Fruit fly (Drosophila melanogaster) whole organism, embryonic: ENCODE results near the gene CG10996.

Source experiments
- Aef1 ChIP-seq: fragments of 200-800 bp; sonication (Bioruptor generic); IDR thresholded peaks from 3 replicates; pipeline ENCODE4 v1.3.6; 2022; ENCODE audit warnings: missing biosample characterization, missing genetic modification characterization
- Antp ChIP-seq: fragments of 200-800 bp; sonication (Bioruptor generic); optimal IDR thresholded peaks from 3 replicates; lab custom pipeline; 2016; ENCODE audit warnings: missing biosample characterization, missing genetic modification characterization
- Blimp-1 ChIP-seq: fragments of 200-800 bp; sonication (Bioruptor generic); optimal IDR thresholded peaks from 3 replicates; lab custom pipeline; 2018; ENCODE audit warnings: missing biosample characterization, missing genetic modification characterization, mild to moderate bottlenecking, moderate library complexity, missing genetic modification reagents
- CG10147 ChIP-seq: fragments of 200-800 bp; sonication (Bioruptor generic); optimal IDR thresholded peaks from 2 replicates; lab custom pipeline; 2019; ENCODE audit warnings: missing biosample characterization, mild to moderate bottlenecking, missing genetic modification characterization, moderate library complexity
- CG10209 ChIP-seq: fragments of 200-800 bp; sonication (Bioruptor generic); optimal IDR thresholded peaks from 3 replicates; lab custom pipeline; 2017; ENCODE audit warnings: missing biosample characterization, mild to moderate bottlenecking, missing genetic modification characterization, missing genetic modification reagents
- CG10274 ChIP-seq: fragments of 200-800 bp; sonication (Bioruptor generic); optimal IDR thresholded peaks from 3 replicates; lab custom pipeline; 2017; ENCODE audit warnings: missing biosample characterization, mild to moderate bottlenecking, missing genetic modification characterization
- CG10959 ChIP-seq: fragments of 200-800 bp; sonication (Bioruptor generic); IDR thresholded peaks from 2 replicates; pipeline ENCODE4 v1.3.6; 2022; ENCODE audit warnings: missing biosample characterization, missing genetic modification characterization
- CG10979 ChIP-seq: fragments of 200-800 bp; sonication (Bioruptor generic); optimal IDR thresholded peaks from 2 replicates; lab custom pipeline; 2018; ENCODE audit warnings: missing biosample characterization, mild to moderate bottlenecking, missing genetic modification characterization, moderate library complexity
- CG11696 ChIP-seq: fragments of 200-800 bp; sonication (Bioruptor generic); IDR thresholded peaks from 2 replicates; pipeline ENCODE4 v1.3.6; 2022; ENCODE audit warnings: missing biosample characterization, missing genetic modification characterization
- CG12155 ChIP-seq: fragments of 200-800 bp; sonication (Bioruptor generic); optimal IDR thresholded peaks from 3 replicates; lab custom pipeline; 2016; ENCODE audit warnings: missing biosample characterization, missing genetic modification characterization
- CG12299 ChIP-seq: fragments of 200-800 bp; sonication (Bioruptor generic); optimal IDR thresholded peaks from 2 replicates; lab custom pipeline; 2018; ENCODE audit warnings: missing biosample characterization, mild to moderate bottlenecking, missing genetic modification characterization
- CG12744 ChIP-seq: fragments of 200-800 bp; sonication (Bioruptor generic); optimal IDR thresholded peaks from 2 replicates; lab custom pipeline; 2016; ENCODE audit warnings: missing biosample characterization, missing genetic modification characterization
- CG14050 ChIP-seq: fragments of 200-800 bp; sonication (Bioruptor generic); IDR thresholded peaks from 3 replicates; pipeline ENCODE4 v1.3.6; 2022; ENCODE audit warnings: missing biosample characterization, missing genetic modification characterization
- CG14441 ChIP-seq: fragments of 200-800 bp; sonication (Bioruptor generic); IDR thresholded peaks from 2 replicates; pipeline ENCODE4 v1.3.6; 2022; ENCODE audit warnings: missing biosample characterization, missing genetic modification characterization
- CG15696 ChIP-seq: fragments of 200-800 bp; sonication (Bioruptor generic); optimal IDR thresholded peaks from 2 replicates; lab custom pipeline; 2019; ENCODE audit warnings: missing biosample characterization, mild to moderate bottlenecking, missing genetic modification characterization, moderate library complexity
- CG16815 ChIP-seq: fragments of 200-800 bp; sonication (Bioruptor generic); optimal IDR thresholded peaks from 3 replicates; lab custom pipeline; 2017; ENCODE audit warnings: missing biosample characterization, mild to moderate bottlenecking, missing genetic modification characterization
- CG2120 ChIP-seq: fragments of 200-800 bp; sonication (Bioruptor generic); optimal IDR thresholded peaks from 3 replicates; lab custom pipeline; 2016; ENCODE audit warnings: missing biosample characterization, missing genetic modification characterization
- CG30403 ChIP-seq: fragments of 200-800 bp; sonication (Bioruptor generic); optimal IDR thresholded peaks from 3 replicates; lab custom pipeline; 2016; ENCODE audit warnings: missing biosample characterization, missing genetic modification characterization
- CG34224 ChIP-seq: fragments of 200-800 bp; sonication (Bioruptor generic); IDR thresholded peaks from 3 replicates; pipeline ENCODE4 v1.3.6; 2022; ENCODE audit warnings: missing biosample characterization, missing genetic modification characterization; ENCODE audit not compliant: partially characterized antibody
- CG4707 ChIP-seq: fragments of 200-800 bp; sonication (Bioruptor generic); optimal IDR thresholded peaks from 2 replicates; lab custom pipeline; 2018; ENCODE audit warnings: missing biosample characterization, mild to moderate bottlenecking, missing genetic modification characterization, moderate library complexity
- CG6254 ChIP-seq: fragments of 200-800 bp; sonication (Bioruptor generic); optimal IDR thresholded peaks from 3 replicates; lab custom pipeline; 2017; ENCODE audit warnings: mild to moderate bottlenecking, missing biosample characterization, missing genetic modification reagents, missing genetic modification characterization
- CG6683 ChIP-seq: fragments of 200-800 bp; sonication (Bioruptor generic); optimal IDR thresholded peaks from 2 replicates; lab custom pipeline; 2017; ENCODE audit warnings: missing biosample characterization, mild to moderate bottlenecking, missing genetic modification characterization, missing genetic modification reagents
- CG6854 ChIP-seq: fragments of 200-800 bp; sonication (Bioruptor generic); optimal IDR thresholded peaks from 3 replicates; lab custom pipeline; 2017; ENCODE audit warnings: missing biosample characterization, mild to moderate bottlenecking, missing genetic modification characterization
- CG7372 ChIP-seq: fragments of 200-800 bp; sonication (Bioruptor generic); IDR thresholded peaks from 2 replicates; pipeline ENCODE4 v1.3.6; 2022; ENCODE audit warnings: missing biosample characterization, missing genetic modification characterization
- CG7556 ChIP-seq: fragments of 200-800 bp; sonication (Bioruptor generic); optimal IDR thresholded peaks from 2 replicates; lab custom pipeline; 2017; ENCODE audit warnings: missing biosample characterization, mild to moderate bottlenecking, missing genetic modification characterization
- Dll ChIP-seq: fragments of 200-800 bp; sonication (Bioruptor generic); IDR thresholded peaks from 4 replicates; pipeline ENCODE4 v1.3.6; 2022; ENCODE audit warnings: missing biosample characterization, missing genetic modification characterization; ENCODE audit not compliant: partially characterized antibody
- Drgx ChIP-seq: fragments of 200-800 bp; sonication (Bioruptor generic); IDR thresholded peaks from 2 replicates; pipeline ENCODE4 v1.3.6; 2022; ENCODE audit warnings: missing biosample characterization, missing genetic modification characterization
- HLH4C ChIP-seq: fragments of 200-800 bp; sonication (Bioruptor generic); IDR thresholded peaks from 3 replicates; pipeline ENCODE4 v1.3.6; 2022; ENCODE audit warnings: missing biosample characterization, missing genetic modification characterization; ENCODE audit not compliant: partially characterized antibody
- Hmr ChIP-seq: fragments of 200-800 bp; sonication (Bioruptor generic); optimal IDR thresholded peaks from 3 replicates; lab custom pipeline; 2017; ENCODE audit warnings: mild to moderate bottlenecking, missing biosample characterization, missing genetic modification reagents, missing genetic modification characterization
- Lim3 ChIP-seq: fragments of 200-800 bp; sonication (Bioruptor generic); IDR thresholded peaks from 2 replicates; pipeline ENCODE4 v1.3.6; 2022; ENCODE audit warnings: missing biosample characterization, missing genetic modification characterization
- MESR4 ChIP-seq: fragments of 200-800 bp; sonication (Bioruptor generic); optimal IDR thresholded peaks from 2 replicates; lab custom pipeline; 2018; ENCODE audit warnings: missing biosample characterization, mild to moderate bottlenecking, missing genetic modification characterization, moderate library complexity
- Mad ChIP-seq: fragments of 200-800 bp; sonication (Bioruptor generic); optimal IDR thresholded peaks from 2 replicates; lab custom pipeline; 2016; ENCODE audit warnings: missing biosample characterization, missing genetic modification characterization
- Oaz ChIP-seq: fragments of 200-800 bp; sonication (Bioruptor generic); IDR thresholded peaks from 2 replicates; pipeline ENCODE4 v1.3.6; 2022; ENCODE audit warnings: missing biosample characterization, missing genetic modification characterization
- Oli ChIP-seq: fragments of 200-800 bp; sonication (Bioruptor generic); optimal IDR thresholded peaks from 2 replicates; lab custom pipeline; 2018; ENCODE audit warnings: missing biosample characterization, mild to moderate bottlenecking, missing genetic modification characterization, moderate library complexity
- Optix ChIP-seq: fragments of 200-800 bp; sonication (Bioruptor generic); IDR thresholded peaks from 3 replicates; pipeline ENCODE4 v1.3.6; 2022; ENCODE audit warnings: missing biosample characterization, missing genetic modification characterization
- Sry-δ ChIP-seq: fragments of 200-800 bp; sonication (Bioruptor generic); optimal IDR thresholded peaks from 2 replicates; lab custom pipeline; 2016; ENCODE audit warnings: missing biosample characterization, missing genetic modification characterization
- TFAM ChIP-seq: fragments of 200-800 bp; sonication (Bioruptor generic); optimal IDR thresholded peaks from 2 replicates; lab custom pipeline; 2017; ENCODE audit warnings: missing biosample characterization, missing genetic modification characterization, inconsistent platforms
- crp ChIP-seq, 2 experiments: fragments of 200-800 bp; sonication (Bioruptor generic); optimal IDR thresholded peaks; 2 replicates in 1 of 2; 3 replicates in 1 of 2; lab custom pipeline; 2017; ENCODE audit warnings: missing biosample characterization in 2 of 2, missing genetic modification characterization in 2 of 2, mild to moderate bottlenecking in 1 of 2, moderate library complexity in 1 of 2
- en ChIP-seq: fragments of 200-800 bp; sonication (Bioruptor generic); optimal IDR thresholded peaks from 2 replicates; lab custom pipeline; 2016; ENCODE audit warnings: missing biosample characterization, missing genetic modification characterization
- grn ChIP-seq: fragments of 200-800 bp; sonication (Bioruptor generic); optimal IDR thresholded peaks from 3 replicates; lab custom pipeline; 2017; ENCODE audit warnings: missing biosample characterization, missing genetic modification characterization
- gt ChIP-seq: fragments of 200-800 bp; sonication (Bioruptor generic); IDR thresholded peaks from 2 replicates; pipeline ENCODE4 v1.3.6; 2022; ENCODE audit warnings: missing biosample characterization, missing genetic modification characterization
- ham ChIP-seq: fragments of 200-800 bp; sonication (Bioruptor generic); IDR thresholded peaks from 2 replicates; pipeline ENCODE4 v1.3.6; 2022; ENCODE audit warnings: missing biosample characterization, missing genetic modification characterization
- hbn ChIP-seq: fragments of 200-800 bp; sonication (Bioruptor generic); IDR thresholded peaks from 2 replicates; pipeline ENCODE4 v1.3.6; 2022; ENCODE audit warnings: missing biosample characterization, missing genetic modification characterization; ENCODE audit not compliant: partially characterized antibody
- insv ChIP-seq, 2 experiments: fragments of 200-800 bp; sonication (Bioruptor generic); optimal IDR thresholded peaks; 3 replicates each; lab custom pipeline; 2016 to 2018; ENCODE audit warnings: missing biosample characterization in 2 of 2, missing genetic modification characterization in 2 of 2
- pan ChIP-seq, 4 experiments: fragments of >200 bp in 3 of 4; fragments of 200-800 bp in 1 of 4; sonication (Bioruptor generic) in 1 of 4; optimal IDR thresholded peaks in 3 of 4; IDR thresholded peaks in 1 of 4; 2 replicates each; pipeline versions ENCODE4 v1.3.6 to Lab custom; 2017 to 2022; ENCODE audit warnings: missing biosample characterization in 2 of 4, missing genetic modification characterization in 2 of 4, mixed read lengths in 1 of 4
- pb ChIP-seq: fragments of 200-800 bp; sonication (Bioruptor generic); optimal IDR thresholded peaks from 3 replicates; lab custom pipeline; 2016; ENCODE audit warnings: missing biosample characterization, missing genetic modification characterization
- shn ChIP-seq: fragments of 200-800 bp; sonication (Bioruptor generic); optimal IDR thresholded peaks from 3 replicates; lab custom pipeline; 2016; ENCODE audit warnings: missing biosample characterization, missing genetic modification characterization
- tx ChIP-seq: fragments of 200-800 bp; sonication (Bioruptor generic); optimal IDR thresholded peaks from 2 replicates; lab custom pipeline; 2016; ENCODE audit warnings: missing biosample characterization, missing genetic modification characterization
- usp ChIP-seq: fragments of >200 bp; optimal IDR thresholded peaks from 2 replicates; lab custom pipeline; 2017; ENCODE audit warnings: missing biosample characterization, missing genetic modification characterization

Gene CG10996

DNA sequence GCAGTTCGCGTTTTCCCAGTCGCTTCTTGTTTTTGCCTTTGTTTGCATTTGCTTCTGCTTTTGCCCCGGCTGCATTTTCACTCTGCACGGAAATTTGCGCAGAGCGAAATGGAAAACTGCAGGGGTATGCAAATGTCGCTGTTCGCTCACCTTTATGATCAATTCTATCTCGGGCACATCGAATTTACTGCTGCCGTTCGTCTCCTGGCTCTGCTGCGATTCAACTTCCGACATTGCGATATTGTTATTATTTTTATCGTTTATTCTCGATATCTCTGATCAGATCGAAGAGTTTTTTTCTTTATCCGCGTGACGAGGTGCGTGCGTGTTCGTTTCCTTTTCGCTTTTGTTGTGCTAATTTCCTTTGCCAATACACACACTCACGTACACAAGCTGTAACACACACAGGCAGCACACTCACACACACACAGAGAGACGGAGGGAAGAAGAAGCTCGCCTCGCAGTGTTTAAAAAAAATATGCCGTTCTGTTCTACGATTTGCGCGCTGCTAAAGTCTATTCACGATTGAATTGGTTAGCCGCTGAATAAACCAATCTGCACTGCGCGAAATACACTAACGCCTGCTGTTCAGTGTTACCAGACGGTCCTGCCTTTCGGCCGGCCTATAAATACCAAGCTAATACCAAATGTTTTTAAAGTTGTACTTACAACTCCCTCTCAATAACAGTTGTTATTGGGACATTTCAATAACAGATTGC is 24.5 kb upstream of the CG10996 start, which contains the start of gene Clic (continued):
- no peak for TF ChIP-seq CG6854 (GFP tag; lab: Kevin White, UChicago)
- TF ChIP-seq CG12155 (GFP tag; lab: Kevin White, UChicago): no peak
- TF ChIP-seq Blimp-1 (GFP tag; lab: Kevin White, UChicago): no peak
- TF ChIP-seq CG14441: no peak
- peak; percentile 47 for TF ChIP-seq Antp
- no peak for TF ChIP-seq shn (GFP tag; lab: Kevin White, UChicago)
- no peak for TF ChIP-seq TFAM (GFP tag; lab: Kevin White, UChicago)
- no peak; the same call in 2 of the 3 replicates for TF ChIP-seq HLH4C (GFP tag; lab: Robert Waterston, UW)
- TF ChIP-seq en: no peak
- TF ChIP-seq CG7556: no peak
- TF ChIP-seq Dll (GFP tag; lab: Robert Waterston, UW): no peak
- TF ChIP-seq Lim3 (GFP tag; lab: Robert Waterston, UW): no peak
- no peak for TF ChIP-seq Aef1 (GFP tag; lab: Robert Waterston, UW)
- peak; percentile 6 for TF ChIP-seq CG4707 (GFP tag; lab: Kevin White, UChicago)
- no peak for TF ChIP-seq CG10274 (GFP tag; lab: Kevin White, UChicago)
- no peak for TF ChIP-seq tx
- no peak for TF ChIP-seq pb
- TF ChIP-seq CG14050 (GFP tag; lab: Robert Waterston, UW): no peak
- TF ChIP-seq CG12744 (GFP tag; lab: Kevin White, UChicago): no peak
- no peak for TF ChIP-seq grn (GFP tag; lab: Kevin White, UChicago)
- TF ChIP-seq CG30403 (GFP tag; lab: Kevin White, UChicago): no peak
- TF ChIP-seq CG15696 (tag; lab: Kevin White, UChicago): no peak
- TF ChIP-seq CG34224: no peak
- TF ChIP-seq ham (GFP tag; lab: Robert Waterston, UW): no peak
- TF ChIP-seq CG16815 (GFP tag; lab: Kevin White, UChicago): no peak
- no peak for TF ChIP-seq CG10209
- no peak for TF ChIP-seq hbn (GFP tag; lab: Robert Waterston, UW)
- no peak for TF ChIP-seq Oaz (GFP tag; lab: Robert Waterston, UW)
- TF ChIP-seq pan (optimal IDR thresholded peaks at IDR 0.05; lab: Kevin White, UChicago): no peak
- no peak for TF ChIP-seq pan (GFP tag; optimal IDR thresholded peaks at IDR 0.05 in 1 of 2, IDR thresholded peaks at IDR 0.05 in 1 of 2)
- no peak for TF ChIP-seq CG10979
- TF ChIP-seq CG11696 (GFP tag; lab: Robert Waterston, UW): no peak
- TF ChIP-seq CG12299 (tag; lab: Kevin White, UChicago): peak; percentile 14
- TF ChIP-seq Hmr (GFP tag; lab: Kevin White, UChicago): peak; percentile 55
- TF ChIP-seq Drgx (GFP tag; lab: Robert Waterston, UW): no peak
- no peak for TF ChIP-seq Oli (tag; lab: Kevin White, UChicago)
- TF ChIP-seq Sry-δ: peak; percentile 13
- peak; percentile 5 for TF ChIP-seq Mad (GFP tag; lab: Kevin White, UChicago)
- no peak for TF ChIP-seq CG7372 (GFP tag; lab: Robert Waterston, UW)
- TF ChIP-seq Optix (GFP tag; lab: Robert Waterston, UW): no peak
- TF ChIP-seq usp: no peak
- peak; percentile 8 for TF ChIP-seq CG2120
- TF ChIP-seq MESR4 (GFP tag; lab: Kevin White, UChicago): peak; percentile 57
- TF ChIP-seq CG10959 (GFP tag; lab: Robert Waterston, UW): no peak
- no peak for TF ChIP-seq crp (GFP tag; optimal IDR thresholded peaks at IDR 0.05; lab: Kevin White, UChicago)
- no peak for TF ChIP-seq CG10147
- TF ChIP-seq gt: no peak
- no peak for TF ChIP-seq CG6254
- TF ChIP-seq CG6683: no peak
- TF ChIP-seq insv (GFP tag; optimal IDR thresholded peaks at IDR 0.05; lab: Kevin White, UChicago): peak in 1 of 2 experiments; percentile 12
